Worm (Caenorhabditis elegans): ENCODE results near the gene T05C7.9.
A peak's percentile ranks its signal among the peaks of the same experiment; 100 is the strongest.

The T05C7.9 gene

ce11 chrIV:128525-128924 is 49.4 kb downstream of the T05C7.9 start (continued):
- no peak for TF ChIP-seq aptf-2 (GFP tag; conservative IDR thresholded peaks at IDR 0.05)
- TF ChIP-seq B0336.3 (GFP tag; IDR thresholded peaks at IDR 0.05): 0 out of 2 replicates have a peak, but pooled peaks have one; percentile 18
- TF ChIP-seq mxl-1 (tag; optimal IDR thresholded peaks at IDR 0.05): no peak
- TF ChIP-seq hmg-20 (GFP tag; IDR thresholded peaks at IDR 0.05): no peak
- no peak for TF ChIP-seq mel-28 (tag; optimal IDR thresholded peaks at IDR 0.05; ENCODE audit: borderline replicate concordance)
- TF ChIP-seq dox-1 (GFP tag; IDR thresholded peaks at IDR 0.05): peak; percentile 46
- peak; percentile 64; the same call in 1 of the 2 replicates for TF ChIP-seq mcd-1 (GFP tag; IDR thresholded peaks at IDR 0.05)
- no peak for TF ChIP-seq attf-3 (GFP tag; conservative IDR thresholded peaks at IDR 0.05)
- no peak for TF ChIP-seq ztf-26 (tag; optimal IDR thresholded peaks at IDR 0.05)
- TF ChIP-seq akir-1 (GFP tag; optimal IDR thresholded peaks at IDR 0.05): no peak
- peak; percentile 41 for TF ChIP-seq lsl-1 (GFP tag; optimal IDR thresholded peaks at IDR 0.05)
- TF ChIP-seq let-607 (tag; optimal IDR thresholded peaks at IDR 0.05): peak; percentile 30 to 66
- TF ChIP-seq ceh-27 (GFP tag; optimal IDR thresholded peaks at IDR 0.05): no peak
- 0 out of 2 replicates have a peak, but pooled peaks have one; percentile 12 for TF ChIP-seq lin-26 (GFP tag; IDR thresholded peaks at IDR 0.05)
- TF ChIP-seq madf-8 (GFP tag; conservative IDR thresholded peaks at IDR 0.05): no peak
- TF ChIP-seq cebp-1 (GFP tag; IDR thresholded peaks at IDR 0.05): no peak
- peak; percentile 10 for TF ChIP-seq cebp-1 (tag; optimal IDR thresholded peaks at IDR 0.05)
- no peak for TF ChIP-seq gei-17 (GFP tag; optimal IDR thresholded peaks at IDR 0.05)
- TF ChIP-seq zfh-2 (GFP tag; conservative IDR thresholded peaks at IDR 0.05): peak; percentile 95
- TF ChIP-seq madf-6 (GFP tag; IDR thresholded peaks at IDR 0.05): peak; percentile 68
- no peak for TF ChIP-seq rpc-1 (optimal IDR thresholded peaks at IDR 0.05)
- no peak for TF ChIP-seq rpc-1 (tag; optimal IDR thresholded peaks at IDR 0.05)

Measured in whole organism, young adult.